Fruit fly (Drosophila melanogaster): ENCODE results near the gene Ggamma30A.

Ggamma30A gene

DNA sequence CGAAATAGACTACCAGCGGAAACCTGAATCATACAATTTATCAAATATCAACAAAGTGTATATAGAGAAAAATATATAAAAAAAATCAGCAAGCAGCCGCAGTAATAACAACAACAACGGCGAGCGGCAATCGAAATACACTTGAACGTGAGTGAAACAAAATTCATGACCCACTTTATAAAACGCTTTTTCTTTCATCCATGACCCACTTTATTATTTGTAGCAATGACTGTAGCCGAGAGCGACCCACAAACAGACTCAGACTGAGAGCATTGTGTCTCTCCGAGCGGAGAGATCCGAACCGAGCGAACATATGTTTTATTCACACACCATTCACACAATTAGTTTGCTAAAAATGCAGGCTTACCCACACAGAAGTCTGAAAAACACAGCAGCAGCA, 26.7 kb upstream of the Ggamma30A start (continued):
- TF ChIP-seq Eip74EF (GFP tag; optimal IDR thresholded peaks at IDR 0.05), result no peak
- no peak for TF ChIP-seq Nf-YC (tag; optimal IDR thresholded peaks at IDR 0.05)
- no peak for TF ChIP-seq CG10959 (GFP tag; IDR thresholded peaks at IDR 0.05)
- TF ChIP-seq Chrac-16 (GFP tag; optimal IDR thresholded peaks at IDR 0.05), result no peak
- TF ChIP-seq CG4707 (GFP tag; optimal IDR thresholded peaks at IDR 0.05), result no peak
- TF ChIP-seq sqz (GFP tag; optimal IDR thresholded peaks at IDR 0.05), result peak; percentile 32
- no peak for TF ChIP-seq CG6854 (GFP tag; optimal IDR thresholded peaks at IDR 0.05)
- TF ChIP-seq CG17328 (GFP tag; IDR thresholded peaks at IDR 0.05), result no peak
- no peak for TF ChIP-seq CG9876 (GFP tag; optimal IDR thresholded peaks at IDR 0.05)
- TF ChIP-seq Dad (GFP tag; optimal IDR thresholded peaks at IDR 0.05), result no peak
- TF ChIP-seq so (GFP tag; IDR thresholded peaks at IDR 0.05), result peak; percentile 23; the same call in 1 of the 3 replicates
- no peak for TF ChIP-seq HLH3B (GFP tag; IDR thresholded peaks at IDR 0.05)
- TF ChIP-seq zen (tag; optimal IDR thresholded peaks at IDR 0.05), result no peak
- TF ChIP-seq cato (GFP tag; optimal IDR thresholded peaks at IDR 0.05; ENCODE audit: borderline replicate concordance), result no peak
- no peak for TF ChIP-seq ewg (GFP tag; optimal IDR thresholded peaks at IDR 0.05)
- TF ChIP-seq CG14441 (GFP tag; IDR thresholded peaks at IDR 0.05), result no peak
- no peak for TF ChIP-seq Sin3A (optimal IDR thresholded peaks at IDR 0.05)
- no peak for TF ChIP-seq CG10462 (GFP tag; optimal IDR thresholded peaks at IDR 0.05)
- TF ChIP-seq tgo (GFP tag; IDR thresholded peaks at IDR 0.05), result no peak
- no peak for TF ChIP-seq CG13894 (tag; optimal IDR thresholded peaks at IDR 0.05)
- no peak for TF ChIP-seq CG12104 (GFP tag; optimal IDR thresholded peaks at IDR 0.05)
- TF ChIP-seq ci (GFP tag; IDR thresholded peaks at IDR 0.05), result no peak; the same call in 2 of the 3 replicates
- TF ChIP-seq CG10274 (GFP tag; optimal IDR thresholded peaks at IDR 0.05), result no peak
- no peak for TF ChIP-seq CG15269 (tag; optimal IDR thresholded peaks at IDR 0.05)
- TF ChIP-seq Dll (GFP tag; IDR thresholded peaks at IDR 0.05; ENCODE audit: partially characterized antibody), result no peak
- TF ChIP-seq sd (tag; optimal IDR thresholded peaks at IDR 0.05), result peak; percentile 1
- TF ChIP-seq ftz-f1 (GFP tag; optimal IDR thresholded peaks at IDR 0.05), result peak; percentile 44
- no peak for TF ChIP-seq bab2 (GFP tag; optimal IDR thresholded peaks at IDR 0.05)
- no peak for TF ChIP-seq mirr (GFP tag; optimal IDR thresholded peaks at IDR 0.05)
- no peak for TF ChIP-seq CG33557 (GFP tag; optimal IDR thresholded peaks at IDR 0.05)
- TF ChIP-seq CG13775 (GFP tag; optimal IDR thresholded peaks at IDR 0.05), result no peak
- TF ChIP-seq Dek (tag; optimal IDR thresholded peaks at IDR 0.05), result no peak
- TF ChIP-seq aop (GFP tag; IDR thresholded peaks at IDR 0.05), result no peak
- TF ChIP-seq gcm (GFP tag; optimal IDR thresholded peaks at IDR 0.05), result no peak
- TF ChIP-seq gce (GFP tag; IDR thresholded peaks at IDR 0.05), result no peak
- no peak for TF ChIP-seq BtbVII (GFP tag; optimal IDR thresholded peaks at IDR 0.05)
- TF ChIP-seq CG2116 (GFP tag; optimal IDR thresholded peaks at IDR 0.05), result no peak
- TF ChIP-seq CG33213 (GFP tag; optimal IDR thresholded peaks at IDR 0.05), result no peak
- TF ChIP-seq CG10366 (GFP tag; IDR thresholded peaks at IDR 0.05), result no peak
- TF ChIP-seq Hmr (GFP tag; optimal IDR thresholded peaks at IDR 0.05), result no peak
- TF ChIP-seq zfh1 (GFP tag; IDR thresholded peaks at IDR 0.05), result no peak
- TF ChIP-seq HLH4C (GFP tag; IDR thresholded peaks at IDR 0.05; ENCODE audit: partially characterized antibody), result no peak
- TF ChIP-seq maf-S (GFP tag; optimal IDR thresholded peaks at IDR 0.05), result no peak
- TF ChIP-seq dmrt11E (tag; optimal IDR thresholded peaks at IDR 0.05), result no peak
- TF ChIP-seq pum (GFP tag; optimal IDR thresholded peaks at IDR 0.05), result no peak
- TF ChIP-seq rib (GFP tag; IDR thresholded peaks at IDR 0.05), result 0 out of 2 replicates have a peak, but pooled peaks have one; percentile 28
- no peak for TF ChIP-seq sens-2 (GFP tag; IDR thresholded peaks at IDR 0.05)
- TF ChIP-seq CG12769 (tag; optimal IDR thresholded peaks at IDR 0.05), result peak; percentile 47
- peak; percentile 48 to 55 for TF ChIP-seq Trl (optimal IDR thresholded peaks at IDR 0.05)
- TF ChIP-seq Trl (GFP tag; optimal IDR thresholded peaks at IDR 0.05), result no peak
- peak; percentile 83; the same call in 3 of the 4 replicates for TF ChIP-seq chinmo (GFP tag; IDR thresholded peaks at IDR 0.05; ENCODE audit: partially characterized antibody)
- TF ChIP-seq repo (GFP tag; optimal IDR thresholded peaks at IDR 0.05), result no peak
